Worm (Caenorhabditis elegans) whole organism, young adult: Measurements from ENCODE around the gene Y57G11C.31.

ENCODE experiments used
- C06A6.2 ChIP-seq: fragments of 200-800 bp; sonication (Bioruptor generic); conservative IDR thresholded peaks from 2 replicates; pipeline ENCODE4 v1.3.6; 2022; ENCODE audit warnings: missing genetic modification characterization, missing compliant biosample characterization
- die-1 ChIP-seq: sonication (generic microtip); optimal IDR thresholded peaks from 2 replicates; lab custom pipeline; 2016; ENCODE audit warnings: missing genotype, mild to moderate bottlenecking, missing genetic modification characterization, missing compliant biosample characterization

ce11 chrIV:14704952-14705351, 27.8 kb downstream of the Y57G11C.31 start:
- no peak for TF ChIP-seq C06A6.2 (GFP tag; lab: Robert Waterston, UW)
- TF ChIP-seq die-1 (tag; lab: Kevin White, UChicago) = no peak
